Worm (Caenorhabditis elegans): ENCODE measurements around the gene glb-7.

glb-7 gene

DNA sequence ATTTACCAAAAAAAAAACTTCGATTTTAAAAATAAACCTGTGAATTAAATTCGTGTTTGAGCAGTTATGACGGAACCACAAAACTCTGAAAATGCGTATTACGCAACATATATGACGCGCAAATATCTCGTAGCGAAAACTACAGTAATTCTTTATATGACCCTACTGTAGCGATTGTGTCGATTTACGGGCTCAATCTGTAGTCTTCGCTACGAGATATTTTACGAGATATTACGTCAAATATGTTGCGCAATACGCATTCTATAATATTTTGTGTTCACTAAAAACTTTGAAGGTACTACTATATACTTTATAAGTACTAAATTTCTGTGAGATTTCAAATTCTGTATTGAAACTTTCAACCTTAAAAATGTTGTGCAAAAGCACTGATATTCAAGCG is 14.9 kb downstream of the glb-7 start:
- TF ChIP-seq aly-2 (tag; optimal IDR thresholded peaks at IDR 0.05) (no peak), skn-1 (tag; optimal IDR thresholded peaks at IDR 0.05) (no peak), ceh-82 (tag; optimal IDR thresholded peaks at IDR 0.05) (no peak), sma-9 (GFP tag; optimal IDR thresholded peaks at IDR 0.05) (no peak), sma-9 (tag; optimal IDR thresholded peaks at IDR 0.05) (no peak), fos-1 (tag; optimal IDR thresholded peaks at IDR 0.05) (no peak), mab-5 (tag; optimal IDR thresholded peaks at IDR 0.05) (no peak), nhr-10 (tag; optimal IDR thresholded peaks at IDR 0.05) (no peak), Y55F3AM.14 (GFP tag; optimal IDR thresholded peaks at IDR 0.05) (no peak)

DNA sequence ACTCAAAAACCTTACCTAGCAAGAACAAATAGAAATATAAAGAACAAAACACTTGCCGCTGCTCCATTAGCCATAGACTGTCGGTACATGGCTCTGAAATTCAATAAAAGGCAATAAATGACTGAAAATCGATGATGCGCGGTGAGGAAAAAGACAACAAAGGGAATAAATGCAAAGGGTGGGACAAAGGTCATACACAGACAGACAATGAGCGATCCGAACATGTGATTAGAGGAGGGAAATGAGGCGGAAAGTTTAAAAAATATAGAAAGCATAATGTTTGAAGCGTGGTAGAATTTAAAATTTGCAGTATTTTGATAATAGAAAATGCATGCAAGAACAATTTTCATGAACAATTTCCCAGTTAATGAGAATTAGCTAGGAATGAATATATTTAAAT is 18.0 kb downstream of the glb-7 start, which contains the start of gene C54E4.12:
Gene C54E4.12 (minus strand): TSS at position 101 of the 400 bp plus-strand sequence.
- no peak for TF ChIP-seq mdl-1 (tag; optimal IDR thresholded peaks at IDR 0.05)
- no peak for TF ChIP-seq C34F6.9 (tag; optimal IDR thresholded peaks at IDR 0.05)
- no peak for TF ChIP-seq nhr-237 (tag; optimal IDR thresholded peaks at IDR 0.05)
- no peak for TF ChIP-seq mbf-1 (tag; optimal IDR thresholded peaks at IDR 0.05)
- TF ChIP-seq ztf-11 (tag; optimal IDR thresholded peaks at IDR 0.05): no peak
- no peak for TF ChIP-seq ztf-4 (tag; optimal IDR thresholded peaks at IDR 0.05)
- TF ChIP-seq egl-27 (tag; optimal IDR thresholded peaks at IDR 0.05): no peak
- no peak for TF ChIP-seq gmeb-1 (tag; optimal IDR thresholded peaks at IDR 0.05)
- no peak for TF ChIP-seq zag-1 (tag; optimal IDR thresholded peaks at IDR 0.05)
- no peak for TF ChIP-seq nhr-12 (tag; optimal IDR thresholded peaks at IDR 0.05)
- no peak for TF ChIP-seq nhr-129 (tag; optimal IDR thresholded peaks at IDR 0.05)
- no peak for TF ChIP-seq aly-2 (tag; optimal IDR thresholded peaks at IDR 0.05)
- TF ChIP-seq ceh-16 (tag; optimal IDR thresholded peaks at IDR 0.05): no peak
- no peak for TF ChIP-seq R02D3.7 (tag; optimal IDR thresholded peaks at IDR 0.05)
- no peak for TF ChIP-seq lin-13 (GFP tag; optimal IDR thresholded peaks at IDR 0.05)

DNA sequence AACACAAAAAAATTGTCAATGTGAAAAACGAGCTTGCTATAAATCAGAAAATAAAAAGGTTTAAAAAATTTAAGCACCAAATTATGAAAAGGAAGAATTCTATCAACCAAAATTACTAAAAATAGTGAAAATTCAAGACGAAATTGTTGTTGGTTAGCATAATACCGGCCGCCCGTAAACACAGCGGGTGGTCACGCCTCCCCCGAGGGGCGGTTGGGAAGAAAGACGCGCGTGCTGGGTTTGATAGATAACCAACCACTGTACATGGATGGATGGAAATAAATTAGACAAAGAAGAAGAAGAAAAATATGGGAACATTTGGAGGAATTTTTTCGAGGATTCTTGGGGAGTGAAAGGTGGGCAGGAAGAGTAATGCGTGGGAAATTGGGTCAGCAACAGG is 19.7 kb downstream of the glb-7 start:
- TF ChIP-seq ceh-16 (tag; optimal IDR thresholded peaks at IDR 0.05) (no peak), dmd-4 (tag; optimal IDR thresholded peaks at IDR 0.05) (no peak)

DNA sequence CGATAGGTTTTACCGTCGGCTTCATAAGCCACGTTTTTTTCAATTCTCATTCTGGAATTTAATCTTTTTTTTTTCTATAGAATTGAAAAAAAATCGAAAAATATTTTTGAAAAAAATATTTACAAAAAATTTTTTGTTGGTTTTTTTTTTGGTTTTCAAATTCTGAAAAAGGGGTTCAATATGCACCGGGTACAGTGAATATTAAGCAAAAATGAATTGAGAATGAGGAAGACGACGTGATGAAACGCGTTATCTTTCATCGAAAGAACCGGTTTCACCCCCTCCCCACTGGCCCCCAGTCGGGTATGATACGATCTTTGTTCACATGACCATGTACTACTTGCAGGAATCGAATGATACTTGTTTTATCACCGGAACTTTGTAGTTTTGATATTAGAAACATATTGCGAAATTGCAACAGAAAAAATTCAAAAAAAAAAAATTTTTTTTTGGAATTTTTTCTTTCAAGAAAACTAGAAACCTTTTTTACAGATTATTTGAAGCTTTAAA is 26.7 kb downstream of the glb-7 start, which contains the start of gene C54E4.5:
Gene C54E4.5 (minus strand): TSS at position 51 of the 510 bp plus-strand sequence.
- TF ChIP-seq nhr-12 (tag; optimal IDR thresholded peaks at IDR 0.05) (no peak), nhr-25 (tag; optimal IDR thresholded peaks at IDR 0.05) (peak; percentile 70), blmp-1 (tag; optimal IDR thresholded peaks at IDR 0.05; ENCODE audit: insufficient read depth) (peak; percentile 44), sma-3 (GFP tag; optimal IDR thresholded peaks at IDR 0.05) (peak; percentile 52), unc-62 (GFP tag; optimal IDR thresholded peaks at IDR 0.05) (no peak), lin-11 (tag; optimal IDR thresholded peaks at IDR 0.05) (no peak), ztf-11 (tag; optimal IDR thresholded peaks at IDR 0.05) (no peak), mab-5 (tag; optimal IDR thresholded peaks at IDR 0.05) (no peak), sma-9 (GFP tag; optimal IDR thresholded peaks at IDR 0.05) (peak; percentile 80), sma-9 (tag; optimal IDR thresholded peaks at IDR 0.05) (no peak), R02D3.7 (tag; optimal IDR thresholded peaks at IDR 0.05) (no peak), ztf-4 (tag; optimal IDR thresholded peaks at IDR 0.05) (no peak), nhr-6 (tag; optimal IDR thresholded peaks at IDR 0.05) (no peak), nhr-77 (tag; optimal IDR thresholded peaks at IDR 0.05) (no peak), egl-27 (tag; optimal IDR thresholded peaks at IDR 0.05) (peak; percentile 54), crh-2 (tag; optimal IDR thresholded peaks at IDR 0.05) (peak; percentile 6), aly-2 (tag; optimal IDR thresholded peaks at IDR 0.05) (no peak), ceh-82 (tag; optimal IDR thresholded peaks at IDR 0.05) (no peak), skn-1 (tag; optimal IDR thresholded peaks at IDR 0.05) (no peak), snpc-4 (tag; optimal IDR thresholded peaks at IDR 0.05) (no peak), peb-1 (tag; optimal IDR thresholded peaks at IDR 0.05) (no peak), nhr-21 (tag; optimal IDR thresholded peaks at IDR 0.05) (peak; percentile 53), ama-1 (optimal IDR thresholded peaks at IDR 0.05) (no peak), alr-1 (tag; optimal IDR thresholded peaks at IDR 0.05) (no peak), C34F6.9 (tag; optimal IDR thresholded peaks at IDR 0.05) (no peak), nhr-129 (tag; optimal IDR thresholded peaks at IDR 0.05) (no peak), lin-39 (tag; optimal IDR thresholded peaks at IDR 0.05) (no peak), gmeb-1 (tag; optimal IDR thresholded peaks at IDR 0.05) (peak; percentile 38), mdl-1 (tag; optimal IDR thresholded peaks at IDR 0.05) (no peak), ceh-16 (tag; optimal IDR thresholded peaks at IDR 0.05) (peak; percentile 3)
